Worm (Caenorhabditis elegans) whole organism, L1 larva: Measurements from ENCODE around the gene R10E8.2.
"Not testable (repeated sequence)": the region's sequence is repeated elsewhere in the genome, so short reads cannot be mapped to it uniquely, and the experiment has no call there.

Experiments used
- C04F5.9 ChIP-seq: sonication (generic microtip); optimal IDR thresholded peaks from 2 replicates; lab custom pipeline; 2016; ENCODE audit warnings: missing genetic modification characterization, missing compliant biosample characterization
- C16A3.4 ChIP-seq: fragments of 150-350 bp; optimal IDR thresholded peaks from 2 replicates; lab custom pipeline; 2014; ENCODE audit warnings: missing biosample characterization, missing genetic modification characterization
- Y116A8C.19 ChIP-seq: sonication (generic microtip); optimal IDR thresholded peaks from 2 replicates; lab custom pipeline; 2016; ENCODE audit warnings: missing compliant biosample characterization, missing genetic modification characterization, borderline replicate concordance
- ceh-8 ChIP-seq: fragments of 200-800 bp; sonication (Bioruptor generic); optimal IDR thresholded peaks from 2 replicates; lab custom pipeline; 2018; ENCODE audit warnings: mild to moderate bottlenecking, missing genetic modification characterization, moderate library complexity, missing compliant biosample characterization
- ceh-88 ChIP-seq: fragments of 200-800 bp; sonication (Bioruptor generic); IDR thresholded peaks from 2 replicates; pipeline ENCODE4 v1.3.6; 2022; ENCODE audit warnings: missing genetic modification characterization, missing compliant biosample characterization
- ceh-90 ChIP-seq: sonication (generic microtip); optimal IDR thresholded peaks from 2 replicates; lab custom pipeline; 2016; ENCODE audit warnings: missing genetic modification characterization, missing compliant biosample characterization
- dpl-1 ChIP-seq, 3 experiments: fragments of 150-350 bp in 2 of 3; sonication (generic microtip) in 1 of 3; optimal IDR thresholded peaks; 2 replicates each; lab custom pipeline; 2014 to 2017; ENCODE audit warnings: missing biosample characterization in 3 of 3, missing genetic modification characterization in 3 of 3, missing genetic modification reagents in 3 of 3
- efl-1 ChIP-seq, 4 experiments: fragments of 150-350 bp; optimal IDR thresholded peaks in 3 of 4; peaks in 1 of 4; 1 replicate in 1 of 4; 2 replicates in 3 of 4; lab custom pipeline; 2014; ENCODE audit warnings: missing biosample characterization in 2 of 4, missing genetic modification characterization in 2 of 4, missing genetic modification reagents in 2 of 4
- efl-3 ChIP-seq: fragments of 200-800 bp; sonication (Bioruptor generic); optimal IDR thresholded peaks from 2 replicates; lab custom pipeline; 2018; ENCODE audit warnings: mild to moderate bottlenecking, missing genetic modification characterization, missing compliant biosample characterization
- egl-13 ChIP-seq: sonication (generic microtip); optimal IDR thresholded peaks from 2 replicates; lab custom pipeline; 2016; ENCODE audit warnings: missing genotype, missing genetic modification reagents, missing genetic modification characterization, missing compliant biosample characterization
- elt-2 ChIP-seq: sonication (generic microtip); optimal IDR thresholded peaks from 2 replicates; lab custom pipeline; 2016; ENCODE audit warnings: missing genetic modification characterization, mild to moderate bottlenecking, inconsistent platforms, missing compliant biosample characterization, missing genetic modification reagents
- fkh-8 ChIP-seq: sonication (generic microtip); optimal IDR thresholded peaks from 2 replicates; lab custom pipeline; 2016; ENCODE audit warnings: mild to moderate bottlenecking, missing genetic modification characterization, missing compliant biosample characterization
- grh-1 ChIP-seq: fragments of 200-800 bp; sonication (Bioruptor generic); IDR thresholded peaks from 2 replicates; pipeline ENCODE4 v1.3.6; 2022; ENCODE audit warnings: missing genetic modification reagents, missing genetic modification characterization, missing compliant biosample characterization
- hlh-17 ChIP-seq: fragments of 200-800 bp; sonication (Bioruptor generic); optimal IDR thresholded peaks from 2 replicates; lab custom pipeline; 2018; ENCODE audit warnings: missing genetic modification characterization, mild to moderate bottlenecking, missing compliant biosample characterization, moderate library complexity, borderline replicate concordance
- hlh-4 ChIP-seq: sonication (generic microtip); optimal IDR thresholded peaks from 2 replicates; lab custom pipeline; 2016; ENCODE audit warnings: mild to moderate bottlenecking, missing genetic modification characterization, missing compliant biosample characterization
- hpl-2 ChIP-seq: fragments of 150-350 bp; optimal IDR thresholded peaks from 2 replicates; lab custom pipeline; 2014; ENCODE audit warnings: missing biosample characterization, missing genetic modification reagents, missing genetic modification characterization
- jun-1 ChIP-seq: fragments of 150-350 bp; optimal IDR thresholded peaks from 2 replicates; lab custom pipeline; 2014; ENCODE audit warnings: missing biosample characterization, missing genetic modification reagents, missing genetic modification characterization
- lin-13 ChIP-seq: fragments of 150-350 bp; optimal IDR thresholded peaks from 2 replicates; lab custom pipeline; 2014; ENCODE audit warnings: missing biosample characterization, missing genetic modification reagents, missing genetic modification characterization
- lin-15B ChIP-seq: fragments of 150-350 bp; sonication (generic microtip); optimal IDR thresholded peaks from 3 replicates; lab custom pipeline; 2014; ENCODE audit warnings: missing biosample characterization, missing genetic modification characterization
- lin-35 ChIP-seq, 2 experiments: fragments of 150-350 bp; optimal IDR thresholded peaks; 2 replicates each; lab custom pipeline; 2014; ENCODE audit warnings: missing biosample characterization in 2 of 2, missing genetic modification characterization in 2 of 2, missing genetic modification reagents in 2 of 2
- lin-39 ChIP-seq: fragments of 150-350 bp; optimal IDR thresholded peaks from 2 replicates; lab custom pipeline; 2014; ENCODE audit warnings: missing biosample characterization, missing genetic modification reagents, missing genetic modification characterization
- mdl-1 ChIP-seq, 2 experiments: fragments of 150-350 bp; optimal IDR thresholded peaks; 2 replicates each; lab custom pipeline; 2014 to 2017; ENCODE audit warnings: missing biosample characterization in 2 of 2, missing genetic modification characterization in 2 of 2, inconsistent platforms in 1 of 2
- mef-2 ChIP-seq: fragments of 150-350 bp; optimal IDR thresholded peaks from 2 replicates; lab custom pipeline; 2014; ENCODE audit warnings: missing biosample characterization, missing genetic modification characterization
- nhr-12 ChIP-seq: sonication (generic microtip); optimal IDR thresholded peaks from 2 replicates; lab custom pipeline; 2017; ENCODE audit warnings: missing biosample characterization, missing genetic modification characterization
- nhr-20 ChIP-seq: sonication (generic microtip); optimal IDR thresholded peaks from 2 replicates; lab custom pipeline; 2016; ENCODE audit warnings: mild to moderate bottlenecking, missing genetic modification characterization, missing compliant biosample characterization
- nhr-76 ChIP-seq: sonication (generic microtip); optimal IDR thresholded peaks from 2 replicates; lab custom pipeline; 2017; ENCODE audit warnings: missing biosample characterization, missing genetic modification characterization
- nhr-77 ChIP-seq: fragments of 150-350 bp; optimal IDR thresholded peaks from 2 replicates; lab custom pipeline; 2014; ENCODE audit warnings: missing biosample characterization, missing genetic modification characterization
- nhr-85 ChIP-seq: sonication (generic microtip); peaks from one replicate; lab custom pipeline; 2016; ENCODE audit warnings: missing genetic modification characterization, inconsistent platforms, missing compliant biosample characterization
- nhr-90 ChIP-seq: sonication (generic microtip); optimal IDR thresholded peaks from 2 replicates; lab custom pipeline; 2016; ENCODE audit warnings: mild to moderate bottlenecking, missing genetic modification characterization, missing compliant biosample characterization; ENCODE audit not compliant: poor library complexity
- pag-3 ChIP-seq: sonication (generic microtip); optimal IDR thresholded peaks from 2 replicates; lab custom pipeline; 2017; ENCODE audit warnings: missing genetic modification characterization, mild to moderate bottlenecking, missing compliant biosample characterization, antibody characterized with exemption, borderline replicate concordance; ENCODE audit not compliant: insufficient read depth
- pax-3 ChIP-seq: fragments of 200-800 bp; sonication (Bioruptor generic); optimal IDR thresholded peaks from 2 replicates; lab custom pipeline; 2018; ENCODE audit warnings: mild to moderate bottlenecking, missing genetic modification characterization, moderate library complexity, missing compliant biosample characterization
- pqm-1 ChIP-seq: sonication (generic microtip); optimal IDR thresholded peaks from 3 replicates; lab custom pipeline; 2017; ENCODE audit warnings: missing biosample characterization, missing genetic modification characterization
- snpc-4 ChIP-seq: fragments of 150-350 bp; optimal IDR thresholded peaks from 2 replicates; lab custom pipeline; 2014; ENCODE audit warnings: missing biosample characterization, missing genetic modification characterization
- snu-23 ChIP-seq: sonication (generic microtip); optimal IDR thresholded peaks from 2 replicates; lab custom pipeline; 2016; ENCODE audit warnings: missing genetic modification characterization, missing compliant biosample characterization
- sptf-1 ChIP-seq: fragments of 150-350 bp; optimal IDR thresholded peaks from 2 replicates; lab custom pipeline; 2014; ENCODE audit warnings: missing biosample characterization, missing genetic modification characterization
- swsn-7 ChIP-seq: sonication (generic microtip); optimal IDR thresholded peaks from 2 replicates; lab custom pipeline; 2016; ENCODE audit warnings: missing genetic modification characterization, missing compliant biosample characterization
- unc-62 ChIP-seq: fragments of 150-350 bp; optimal IDR thresholded peaks from 2 replicates; lab custom pipeline; 2014; ENCODE audit warnings: missing biosample characterization, missing genetic modification reagents, missing genetic modification characterization
- unc-86 ChIP-seq: sonication (generic microtip); optimal IDR thresholded peaks from 2 replicates; lab custom pipeline; 2016; ENCODE audit warnings: missing genetic modification characterization, missing compliant biosample characterization
- unc-98 ChIP-seq: fragments of 200-800 bp; sonication (Bioruptor generic); IDR thresholded peaks from 2 replicates; pipeline ENCODE4 v1.3.6; 2022; ENCODE audit warnings: missing genetic modification characterization, missing compliant biosample characterization
- vab-15 ChIP-seq: sonication (generic microtip); optimal IDR thresholded peaks from 2 replicates; lab custom pipeline; 2017; ENCODE audit warnings: missing genotype, mild to moderate bottlenecking, missing genetic modification characterization, missing compliant biosample characterization
- xbp-1 ChIP-seq: sonication (generic microtip); optimal IDR thresholded peaks from 2 replicates; lab custom pipeline; 2016; ENCODE audit warnings: missing genetic modification characterization, missing compliant biosample characterization
- zag-1 ChIP-seq: fragments of 150-350 bp; optimal IDR thresholded peaks from 2 replicates; lab custom pipeline; 2014; ENCODE audit warnings: missing biosample characterization, missing genetic modification characterization
- ztf-4 ChIP-seq: fragments of 150-350 bp; optimal IDR thresholded peaks from 2 replicates; lab custom pipeline; 2014; ENCODE audit warnings: missing biosample characterization, missing genetic modification characterization

Gene R10E8.2

DNA sequence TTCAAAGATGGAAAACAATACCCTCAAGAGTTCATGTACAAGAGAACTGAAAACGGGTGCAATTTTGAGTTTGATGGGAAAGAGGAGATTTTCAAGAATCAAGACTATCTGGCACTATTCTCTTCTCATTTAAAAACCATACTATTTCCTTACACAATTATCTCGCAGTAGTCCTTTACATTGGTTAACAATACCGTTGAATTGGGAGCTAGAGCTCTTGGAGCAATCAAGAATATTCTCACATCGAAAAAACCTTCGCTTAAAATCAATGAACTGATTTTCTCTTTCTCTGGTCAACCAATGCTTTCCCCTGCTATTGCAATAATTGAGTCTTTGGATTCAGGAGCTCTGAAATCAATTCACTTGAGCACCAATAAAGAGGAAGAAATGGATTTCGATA is at the start of gene R10E8.2:
Gene R10E8.2 (plus strand): TSS at position 301 of the 400 bp plus-strand sequence.
- TF ChIP-seq efl-1 (optimal IDR thresholded peaks at IDR 0.05; lab: Kevin White, UChicago) (no peak), efl-1 (GFP tag; optimal IDR thresholded peaks at IDR 0.05 in 1 of 2; lab: Kevin White, UChicago) (no peak), efl-3 (GFP tag; lab: Kevin White, UChicago) (no peak), ceh-88 (no peak), nhr-12 (tag; lab: Kevin White, UChicago) (no peak), snu-23 (no peak), nhr-85 (tag; lab: Kevin White, UChicago) (no peak), lin-13 (no peak), C04F5.9 (tag; lab: Kevin White, UChicago) (no peak), nhr-90 (tag; lab: Kevin White, UChicago) (no peak)
- TF ChIP-seq, all 84 proteins: peak for 0

DNA sequence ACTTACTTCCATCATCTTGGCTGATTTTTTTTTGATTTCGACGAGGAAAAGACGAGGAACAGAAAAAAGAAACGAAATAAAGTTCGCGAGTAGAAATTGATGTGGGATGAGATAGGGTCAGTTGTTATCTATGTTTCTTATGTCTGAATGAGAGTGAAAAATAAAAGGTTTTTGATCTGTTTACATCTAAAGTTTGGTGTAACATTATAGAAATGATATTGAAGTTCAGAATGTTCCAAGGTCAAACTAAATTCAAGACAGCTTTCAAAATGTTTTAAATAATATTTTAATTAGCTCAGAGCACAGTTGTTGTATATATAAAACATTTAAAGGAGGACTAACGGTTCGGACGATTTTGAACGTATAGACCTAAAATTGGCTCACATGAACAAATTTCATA is 44.5 kb upstream of the R10E8.2 start, which contains the start of gene F16H6.7:
Gene F16H6.7 (minus strand): TSS at position 101 of the 400 bp plus-strand sequence.
- TF ChIP-seq unc-86 (tag; lab: Kevin White, UChicago): no peak
- no peak for TF ChIP-seq mef-2 (tag; lab: Kevin White, UChicago)
- no peak for TF ChIP-seq nhr-20
- no peak for TF ChIP-seq ceh-90 (tag; lab: Kevin White, UChicago)
- no peak for TF ChIP-seq snpc-4
- no peak for TF ChIP-seq elt-2 (tag; lab: Kevin White, UChicago)
- TF ChIP-seq vab-15 (tag; lab: Kevin White, UChicago): no peak
- TF ChIP-seq dpl-1 (GFP tag; optimal IDR thresholded peaks at IDR 0.05; lab: Kevin White, UChicago): no peak
- TF ChIP-seq nhr-76: no peak
- no peak for TF ChIP-seq fkh-8 (tag; lab: Kevin White, UChicago)
- no peak for TF ChIP-seq pag-3 (tag; lab: Kevin White, UChicago)
- TF ChIP-seq hpl-2 (GFP tag; lab: Kevin White, UChicago): no peak
- TF ChIP-seq swsn-7 (tag; lab: Kevin White, UChicago): no peak

DNA sequence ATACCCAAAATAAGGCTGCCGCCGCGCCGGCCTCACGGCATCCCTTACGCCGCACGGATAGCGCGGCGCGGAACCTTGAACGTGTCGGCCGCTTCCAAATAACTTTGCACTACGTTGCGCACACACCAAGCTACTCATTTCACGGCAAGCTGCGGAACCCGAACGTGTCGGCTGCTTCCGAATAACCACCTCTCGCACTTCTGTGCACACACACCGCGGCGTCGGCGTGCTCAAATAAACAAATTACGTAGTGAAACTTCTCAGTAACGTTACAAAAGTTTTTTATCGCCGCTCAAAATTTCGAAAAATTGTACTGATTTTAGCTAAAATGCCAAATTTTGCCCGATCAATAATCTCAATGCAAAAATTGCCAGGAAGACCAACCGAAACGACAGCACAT is 40.7 kb upstream of the R10E8.2 start:
- no peak for TF ChIP-seq hlh-4 (tag; lab: Kevin White, UChicago)
- no peak for TF ChIP-seq Y116A8C.19
- TF ChIP-seq lin-39 (tag; lab: Kevin White, UChicago): no peak
- TF ChIP-seq pqm-1 (tag; lab: Kevin White, UChicago): no peak
- TF ChIP-seq ceh-88: no peak
- no peak for TF ChIP-seq unc-98 (GFP tag; lab: Robert Waterston, UW)
- TF ChIP-seq pax-3 (tag; lab: Kevin White, UChicago): no peak
- TF ChIP-seq lin-13: no peak

DNA sequence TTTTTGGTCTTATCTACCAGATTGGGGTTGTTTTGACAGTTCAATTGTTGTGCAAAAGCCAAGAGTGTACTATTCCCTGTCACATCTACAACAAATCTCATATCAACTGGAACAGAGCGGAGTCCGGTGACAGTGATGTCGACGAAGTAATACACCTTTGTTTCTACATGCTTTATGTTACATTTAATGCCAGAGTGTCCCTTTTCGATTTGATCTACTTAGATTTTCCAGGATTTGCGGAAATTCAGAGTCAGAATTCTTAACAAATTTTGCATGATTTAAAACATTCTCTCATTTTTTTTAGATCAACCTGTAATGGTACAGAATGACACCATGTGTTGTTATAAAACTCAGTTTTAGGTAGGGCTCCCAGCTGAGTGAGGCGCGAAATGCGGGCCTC is 37.4 kb upstream of the R10E8.2 start, which contains the start of gene F16H6.8:
Gene F16H6.8 (minus strand): TSS at position 101 of the 400 bp plus-strand sequence.
- not testable (repeated sequence) for TF ChIP-seq lin-35 (GFP tag; optimal IDR thresholded peaks at IDR 0.05; lab: Kevin White, UChicago); jun-1 (tag; lab: Kevin White, UChicago); nhr-77 (tag; lab: Kevin White, UChicago)

DNA sequence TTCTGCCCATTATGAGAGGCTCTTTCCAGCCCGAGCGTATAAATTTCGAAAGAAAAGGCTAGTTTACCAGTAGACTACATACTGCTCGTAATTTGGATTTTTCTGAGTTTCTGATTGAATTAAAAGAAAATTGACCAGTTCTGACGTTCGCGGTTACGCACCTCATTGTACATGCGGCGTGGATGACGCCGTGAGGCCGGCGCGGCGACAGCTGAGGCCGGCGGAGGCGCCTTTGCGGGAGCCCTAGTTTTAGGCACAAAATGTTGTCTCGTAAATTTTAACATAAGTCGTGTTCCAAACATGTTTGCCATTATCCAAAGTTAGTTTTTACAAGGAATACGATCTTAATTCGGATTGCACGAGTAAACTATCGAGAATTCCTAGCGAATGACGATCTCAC is 36.8 kb upstream of the R10E8.2 start, which contains the start of gene F16H6.9:
Gene F16H6.9 (plus strand): TSS at position 301 of the 400 bp plus-strand sequence.
- not testable (repeated sequence) for TF ChIP-seq mef-2 (tag; lab: Kevin White, UChicago); mdl-1 (tag; optimal IDR thresholded peaks at IDR 0.05; lab: Kevin White, UChicago); Y116A8C.19

DNA sequence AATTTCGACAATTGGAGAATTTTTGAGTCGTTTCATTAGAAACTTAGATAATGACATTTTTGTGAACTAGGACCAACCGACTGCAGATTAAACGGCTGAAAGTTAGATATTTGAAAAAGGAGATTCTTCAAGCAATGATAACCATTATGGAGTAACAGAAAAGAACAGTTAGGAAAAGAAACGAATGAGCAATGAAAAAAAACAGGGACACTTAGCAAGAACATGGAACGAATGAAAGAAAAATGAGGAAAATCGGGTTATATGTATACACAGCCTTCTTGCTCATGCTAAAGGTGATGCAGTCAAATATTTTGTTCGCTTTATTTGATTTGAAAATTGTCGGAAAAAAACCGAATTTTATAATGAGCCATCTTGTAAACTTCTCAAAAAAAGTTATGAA is 29.2 kb upstream of the R10E8.2 start, which contains the start of gene F16H6.10:
Gene F16H6.10 (minus strand): TSS at position 101 of the 400 bp plus-strand sequence.
- no peak for TF ChIP-seq lin-15B (tag; lab: Kevin White, UChicago)
- no peak for TF ChIP-seq ceh-8 (GFP tag; lab: Kevin White, UChicago)
- TF ChIP-seq C16A3.4 (tag; lab: Kevin White, UChicago): no peak
- no peak for TF ChIP-seq nhr-20
- TF ChIP-seq xbp-1: no peak
- TF ChIP-seq unc-62 (GFP tag; lab: Kevin White, UChicago): no peak
- TF ChIP-seq zag-1 (tag; lab: Kevin White, UChicago): no peak
- no peak for TF ChIP-seq nhr-12 (tag; lab: Kevin White, UChicago)
- TF ChIP-seq hlh-17: no peak
- TF ChIP-seq nhr-85 (tag; lab: Kevin White, UChicago): no peak
- TF ChIP-seq grh-1 (GFP tag; lab: Robert Waterston, UW): no peak
- no peak for TF ChIP-seq ztf-4
- TF ChIP-seq nhr-90 (tag; lab: Kevin White, UChicago): no peak
- TF ChIP-seq pax-3 (tag; lab: Kevin White, UChicago): no peak
- no peak for TF ChIP-seq egl-13 (tag; lab: Kevin White, UChicago)
- TF ChIP-seq sptf-1: no peak
- TF ChIP-seq mef-2 (tag; lab: Kevin White, UChicago): no peak
